Fruit fly (Drosophila melanogaster) whole organism, embryonic: Measurements from ENCODE around the gene ZnT63C.

Source experiments
- Antp ChIP-seq: fragments of 200-800 bp; sonication (Bioruptor generic); optimal IDR thresholded peaks from 3 replicates; lab custom pipeline; 2016; ENCODE audit warnings: missing biosample characterization, missing genetic modification characterization
- Atf6 ChIP-seq: fragments of 200-800 bp; sonication (Bioruptor generic); IDR thresholded peaks from 2 replicates; pipeline ENCODE4 v1.3.6; 2022; ENCODE audit warnings: missing biosample characterization, missing genetic modification characterization
- Awh ChIP-seq: fragments of 200-800 bp; sonication (Bioruptor generic); IDR thresholded peaks from 2 replicates; pipeline ENCODE4, ENCODE4 v1.3.6; 2022; ENCODE audit warnings: missing biosample characterization, missing genetic modification characterization
- CG10462 ChIP-seq: fragments of 200-800 bp; sonication (Bioruptor generic); optimal IDR thresholded peaks from 2 replicates; lab custom pipeline; 2016; ENCODE audit warnings: missing biosample characterization, missing genetic modification characterization
- CG12744 ChIP-seq: fragments of 200-800 bp; sonication (Bioruptor generic); optimal IDR thresholded peaks from 2 replicates; lab custom pipeline; 2016; ENCODE audit warnings: missing biosample characterization, missing genetic modification characterization
- CG14014 ChIP-seq: fragments of 200-800 bp; sonication (Bioruptor generic); IDR thresholded peaks from 2 replicates; pipeline ENCODE4 v1.3.6; 2022; ENCODE audit warnings: missing biosample characterization, missing genetic modification characterization
- CG15011 ChIP-seq: fragments of 200-800 bp; sonication (Bioruptor generic); optimal IDR thresholded peaks from 3 replicates; lab custom pipeline; 2018; ENCODE audit warnings: missing biosample characterization, mild to moderate bottlenecking, missing genetic modification characterization
- CG15479 ChIP-seq: fragments of 200-800 bp; sonication (Bioruptor generic); optimal IDR thresholded peaks from 3 replicates; lab custom pipeline; 2019; ENCODE audit warnings: missing biosample characterization, mild to moderate bottlenecking, missing genetic modification characterization, moderate library complexity
- CG1602 ChIP-seq: fragments of 200-800 bp; sonication (Bioruptor generic); optimal IDR thresholded peaks from 3 replicates; lab custom pipeline; 2016; ENCODE audit warnings: missing biosample characterization, missing genetic modification characterization
- CG17186 ChIP-seq: fragments of 200-800 bp; sonication (Bioruptor generic); optimal IDR thresholded peaks from 3 replicates; lab custom pipeline; 2017; ENCODE audit warnings: missing biosample characterization, missing genetic modification reagents, missing genetic modification characterization
- CG17385 ChIP-seq: fragments of 200-800 bp; sonication (Bioruptor generic); optimal IDR thresholded peaks from 3 replicates; lab custom pipeline; 2018; ENCODE audit warnings: missing biosample characterization, mild to moderate bottlenecking, missing genetic modification characterization
- CG17568 ChIP-seq: fragments of 200-800 bp; sonication (Bioruptor generic); optimal IDR thresholded peaks from 2 replicates; lab custom pipeline; 2018; ENCODE audit warnings: missing biosample characterization, mild to moderate bottlenecking, missing genetic modification characterization, moderate library complexity
- CG2678 ChIP-seq: fragments of 200-800 bp; sonication (Bioruptor generic); optimal IDR thresholded peaks from 3 replicates; lab custom pipeline; 2019; ENCODE audit warnings: missing biosample characterization, mild to moderate bottlenecking, missing genetic modification characterization, moderate library complexity
- CG30431 ChIP-seq: fragments of 200-800 bp; sonication (Bioruptor generic); optimal IDR thresholded peaks from 2 replicates; lab custom pipeline; 2017; ENCODE audit warnings: missing biosample characterization, missing genetic modification characterization
- CG32767 ChIP-seq: fragments of 200-800 bp; sonication (Bioruptor generic); IDR thresholded peaks from 2 replicates; pipeline ENCODE4 v1.3.6; 2022; ENCODE audit warnings: missing biosample characterization, missing genetic modification characterization
- CG34224 ChIP-seq: fragments of 200-800 bp; sonication (Bioruptor generic); IDR thresholded peaks from 3 replicates; pipeline ENCODE4 v1.3.6; 2022; ENCODE audit warnings: missing biosample characterization, missing genetic modification characterization; ENCODE audit not compliant: partially characterized antibody
- CG3847 ChIP-seq: fragments of 200-800 bp; sonication (Bioruptor generic); IDR thresholded peaks from 2 replicates; pipeline ENCODE4 v1.3.6; 2022; ENCODE audit warnings: missing biosample characterization, missing genetic modification characterization
- CG7372 ChIP-seq: fragments of 200-800 bp; sonication (Bioruptor generic); IDR thresholded peaks from 2 replicates; pipeline ENCODE4 v1.3.6; 2022; ENCODE audit warnings: missing biosample characterization, missing genetic modification characterization
- CG9932 ChIP-seq: fragments of 200-800 bp; sonication (Bioruptor generic); IDR thresholded peaks from 2 replicates; pipeline ENCODE4 v1.3.6; 2022; ENCODE audit warnings: missing biosample characterization, missing genetic modification characterization
- D ChIP-seq, 2 experiments: fragments of 200-800 bp in 1 of 2; fragments of >200 bp in 1 of 2; sonication (Bioruptor generic) in 1 of 2; optimal IDR thresholded peaks; 2 replicates in 1 of 2; 3 replicates in 1 of 2; lab custom pipeline; 2017; ENCODE audit warnings: mild to moderate bottlenecking in 1 of 2, missing biosample characterization in 1 of 2, missing genetic modification characterization in 1 of 2, missing genetic modification reagents in 1 of 2
- E2f2 ChIP-seq: fragments of 200-800 bp; sonication (Bioruptor generic); IDR thresholded peaks from 2 replicates; pipeline ENCODE4 v1.3.6; 2022; ENCODE audit warnings: missing biosample characterization, missing genetic modification characterization
- H2.0 ChIP-seq: fragments of 200-800 bp; sonication (Bioruptor generic); IDR thresholded peaks from 2 replicates; pipeline ENCODE4 v1.3.6; 2022; ENCODE audit warnings: missing biosample characterization, missing genetic modification characterization
- Ravus ChIP-seq: fragments of 200-800 bp; sonication (Bioruptor generic); IDR thresholded peaks from 2 replicates; pipeline ENCODE4 v1.3.6; 2022; ENCODE audit warnings: missing biosample characterization, missing genetic modification characterization
- Side ChIP-seq: fragments of 200-800 bp; sonication (Bioruptor generic); optimal IDR thresholded peaks from 2 replicates; lab custom pipeline; 2016; ENCODE audit warnings: missing biosample characterization, missing genetic modification characterization
- Sox100B ChIP-seq: fragments of 200-800 bp; sonication (Bioruptor generic); optimal IDR thresholded peaks from 3 replicates; lab custom pipeline; 2018; ENCODE audit warnings: missing biosample characterization, mild to moderate bottlenecking, missing genetic modification characterization
- YL-1 ChIP-seq: fragments of 200-800 bp; sonication (Bioruptor generic); optimal IDR thresholded peaks from 3 replicates; lab custom pipeline; 2017; ENCODE audit warnings: missing biosample characterization, mild to moderate bottlenecking, missing genetic modification characterization
- ab ChIP-seq: fragments of 200-800 bp; sonication (Bioruptor generic); optimal IDR thresholded peaks from 2 replicates; lab custom pipeline; 2016; ENCODE audit warnings: missing biosample characterization, missing genetic modification characterization
- amos ChIP-seq: fragments of 200-800 bp; sonication (Bioruptor generic); IDR thresholded peaks from 2 replicates; pipeline ENCODE4 v1.3.6; 2022; ENCODE audit warnings: missing biosample characterization, missing genetic modification characterization; ENCODE audit not compliant: partially characterized antibody
- ap ChIP-seq: fragments of 200-800 bp; sonication (Bioruptor generic); IDR thresholded peaks from 2 replicates; pipeline ENCODE4 v1.3.6; 2022; ENCODE audit warnings: missing biosample characterization, missing genetic modification characterization
- ase ChIP-seq: fragments of 200-800 bp; sonication (Bioruptor generic); IDR thresholded peaks from 3 replicates; pipeline ENCODE4 v1.3.6; 2022; ENCODE audit warnings: missing biosample characterization, missing genetic modification characterization
- bcd ChIP-seq: fragments of 200-800 bp; sonication (Bioruptor generic); optimal IDR thresholded peaks from 2 replicates; lab custom pipeline; 2017; ENCODE audit warnings: missing biosample characterization, mild to moderate bottlenecking, missing genetic modification characterization
- chif ChIP-seq, 2 experiments: fragments of 200-800 bp; sonication (Bioruptor generic); optimal IDR thresholded peaks; 3 replicates each; lab custom pipeline; 2016; ENCODE audit warnings: missing biosample characterization in 2 of 2, missing genetic modification characterization in 2 of 2
- crc ChIP-seq: fragments of 200-800 bp; sonication (Bioruptor generic); optimal IDR thresholded peaks from 2 replicates; lab custom pipeline; 2016; ENCODE audit warnings: missing biosample characterization, missing genetic modification characterization
- dati ChIP-seq: fragments of 200-800 bp; sonication (Bioruptor generic); IDR thresholded peaks from 2 replicates; pipeline ENCODE4 v1.3.6; 2022; ENCODE audit warnings: missing biosample characterization, missing genetic modification characterization
- disco-r ChIP-seq: fragments of 200-800 bp; sonication (Bioruptor generic); optimal IDR thresholded peaks from 2 replicates; lab custom pipeline; 2016; ENCODE audit warnings: missing biosample characterization, missing genetic modification characterization
- hkb ChIP-seq, 2 experiments: fragments of 200-800 bp in 1 of 2; fragments of >200 bp in 1 of 2; sonication (Bioruptor generic) in 1 of 2; IDR thresholded peaks in 1 of 2; optimal IDR thresholded peaks in 1 of 2; 2 replicates each; pipeline versions ENCODE4 v1.3.6 to Lab custom; 2017 to 2022; ENCODE audit warnings: missing biosample characterization in 1 of 2, missing genetic modification characterization in 1 of 2
- kah ChIP-seq: fragments of 200-800 bp; sonication (Bioruptor generic); optimal IDR thresholded peaks from 2 replicates; lab custom pipeline; 2018; ENCODE audit warnings: missing biosample characterization, mild to moderate bottlenecking, missing genetic modification characterization
- kay ChIP-seq: fragments of 200-800 bp; sonication (Bioruptor generic); optimal IDR thresholded peaks from 2 replicates; lab custom pipeline; 2016; ENCODE audit warnings: missing biosample characterization, missing genetic modification characterization
- lov ChIP-seq, 2 experiments: fragments of 200-800 bp in 1 of 2; fragments of >200 bp in 1 of 2; sonication (Bioruptor generic) in 1 of 2; IDR thresholded peaks in 1 of 2; optimal IDR thresholded peaks in 1 of 2; 2 replicates in 1 of 2; 3 replicates in 1 of 2; pipeline versions ENCODE4 v1.3.6 to Lab custom; 2017 to 2022; ENCODE audit warnings: missing biosample characterization in 1 of 2, missing genetic modification characterization in 1 of 2
- oc ChIP-seq: fragments of 200-800 bp; sonication (Bioruptor generic); optimal IDR thresholded peaks from 2 replicates; lab custom pipeline; 2018; ENCODE audit warnings: missing biosample characterization, mild to moderate bottlenecking, missing genetic modification characterization, moderate library complexity
- org-1 ChIP-seq: fragments of 200-800 bp; sonication (Bioruptor generic); optimal IDR thresholded peaks from 2 replicates; lab custom pipeline; 2017; ENCODE audit warnings: missing biosample characterization, missing genetic modification characterization
- pan ChIP-seq, 4 experiments: fragments of >200 bp in 3 of 4; fragments of 200-800 bp in 1 of 4; sonication (Bioruptor generic) in 1 of 4; optimal IDR thresholded peaks in 3 of 4; IDR thresholded peaks in 1 of 4; 2 replicates each; pipeline versions ENCODE4 v1.3.6 to Lab custom; 2017 to 2022; ENCODE audit warnings: missing biosample characterization in 2 of 4, missing genetic modification characterization in 2 of 4, mixed read lengths in 1 of 4
- scrt ChIP-seq: fragments of 200-800 bp; sonication (Bioruptor generic); optimal IDR thresholded peaks from 2 replicates; lab custom pipeline; 2018; ENCODE audit warnings: missing biosample characterization, mild to moderate bottlenecking, missing genetic modification characterization, moderate library complexity
- shn ChIP-seq: fragments of 200-800 bp; sonication (Bioruptor generic); optimal IDR thresholded peaks from 3 replicates; lab custom pipeline; 2016; ENCODE audit warnings: missing biosample characterization, missing genetic modification characterization
- slp2 ChIP-seq: fragments of 200-800 bp; sonication (Bioruptor generic); optimal IDR thresholded peaks from 2 replicates; lab custom pipeline; 2016; ENCODE audit warnings: missing biosample characterization, missing genetic modification characterization
- tap ChIP-seq: fragments of 200-800 bp; optimal IDR thresholded peaks from 3 replicates; lab custom pipeline; 2019; ENCODE audit warnings: missing biosample characterization, mild to moderate bottlenecking, missing genetic modification characterization, moderate library complexity
- trem ChIP-seq: fragments of 200-800 bp; optimal IDR thresholded peaks from 3 replicates; lab custom pipeline; 2019; ENCODE audit warnings: missing biosample characterization, mild to moderate bottlenecking, missing genetic modification characterization, moderate library complexity
- ttk ChIP-seq: fragments of 200-800 bp; sonication (Bioruptor generic); IDR thresholded peaks from 2 replicates; pipeline ENCODE4 v2.1.2; 2022; ENCODE audit warnings: missing biosample characterization, missing genetic modification characterization
- vfl ChIP-seq: fragments of 200-800 bp; sonication (Bioruptor generic); optimal IDR thresholded peaks from 2 replicates; lab custom pipeline; 2016; ENCODE audit warnings: missing biosample characterization, missing genetic modification characterization

Gene ZnT63C

DNA sequence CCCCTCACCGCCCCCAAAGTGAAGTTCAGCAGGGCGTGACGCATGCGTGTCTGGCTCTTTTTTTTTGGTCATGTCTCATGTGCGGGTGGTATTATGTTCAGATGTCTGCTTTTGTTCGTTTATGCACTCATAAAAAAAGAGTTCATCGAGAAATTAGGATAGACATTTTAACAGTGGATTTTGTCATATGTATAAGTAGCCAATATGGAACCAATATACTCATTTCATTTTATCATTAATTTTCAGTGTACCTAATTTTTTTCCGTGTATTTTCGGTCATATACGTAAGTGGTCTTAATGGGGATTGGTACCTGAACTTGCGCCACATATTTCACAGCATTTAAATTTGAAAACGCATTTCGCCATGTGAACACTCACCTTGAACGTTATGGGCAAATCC is 3.2 kb upstream of the ZnT63C start (continued):
- TF ChIP-seq Awh (GFP tag; lab: Robert Waterston, UW): peak; percentile 76
- no peak for TF ChIP-seq D (optimal IDR thresholded peaks at IDR 0.05; lab: Kevin White, UChicago)
- peak; percentile 53 for TF ChIP-seq D (GFP tag; optimal IDR thresholded peaks at IDR 0.05; lab: Kevin White, UChicago)
- peak; percentile 50 for TF ChIP-seq CG3847
- TF ChIP-seq CG17385 (GFP tag; lab: Kevin White, UChicago): peak; percentile 54
- peak; percentile 57; the same call in 1 of the 2 replicates for TF ChIP-seq Atf6 (GFP tag; lab: Robert Waterston, UW)
- peak; percentile 28; the same call in 1 of the 2 replicates for TF ChIP-seq dati (GFP tag; lab: Robert Waterston, UW)
- no peak for TF ChIP-seq CG15479
- TF ChIP-seq CG30431 (GFP tag; lab: Kevin White, UChicago): peak; percentile 16
- TF ChIP-seq E2f2 (GFP tag; lab: Robert Waterston, UW): peak; percentile 43; the same call in 1 of the 2 replicates
- TF ChIP-seq CG15011: no peak
- no peak for TF ChIP-seq pan (optimal IDR thresholded peaks at IDR 0.05; lab: Kevin White, UChicago)
- peak in 1 of 2 experiments; percentile 83 for TF ChIP-seq pan (GFP tag; optimal IDR thresholded peaks at IDR 0.05 in 1 of 2, IDR thresholded peaks at IDR 0.05 in 1 of 2)
- TF ChIP-seq ab (GFP tag; lab: Kevin White, UChicago): no peak
- TF ChIP-seq CG34224 (GFP tag; lab: Robert Waterston, UW): no peak
- peak; percentile 2 for TF ChIP-seq disco-r
- TF ChIP-seq scrt: peak; percentile 23
- peak; percentile 9; the same call in 1 of the 2 replicates for TF ChIP-seq Ravus (GFP tag; lab: Robert Waterston, UW)
- no peak for TF ChIP-seq amos
- TF ChIP-seq lov (optimal IDR thresholded peaks at IDR 0.05; lab: Kevin White, UChicago): no peak
- TF ChIP-seq lov (GFP tag; IDR thresholded peaks at IDR 0.05; lab: Robert Waterston, UW): peak; percentile 73; the same call in 1 of the 3 replicates
- peak; percentile 7 for TF ChIP-seq shn
- TF ChIP-seq CG1602 (GFP tag; lab: Kevin White, UChicago): peak; percentile 29
- TF ChIP-seq CG7372 (GFP tag; lab: Robert Waterston, UW): 0 out of 2 replicates have a peak, but pooled peaks have one; percentile 30
- no peak for TF ChIP-seq CG12744 (GFP tag; lab: Kevin White, UChicago)
- no peak for TF ChIP-seq CG17568 (GFP tag; lab: Kevin White, UChicago)
- peak; percentile 71 for TF ChIP-seq H2.0 (GFP tag; lab: Robert Waterston, UW)
- peak; percentile 77 for TF ChIP-seq CG2678 (tag; lab: Kevin White, UChicago)
- peak; percentile 12 for TF ChIP-seq crc (GFP tag; lab: Kevin White, UChicago)
- no peak for TF ChIP-seq hkb (optimal IDR thresholded peaks at IDR 0.05; lab: Kevin White, UChicago)
- peak; percentile 89 for TF ChIP-seq hkb (GFP tag; IDR thresholded peaks at IDR 0.05; lab: Robert Waterston, UW)
- peak; percentile 63 for TF ChIP-seq kay (GFP tag; lab: Kevin White, UChicago)
- TF ChIP-seq Antp (GFP tag; lab: Kevin White, UChicago): peak; percentile 22
- peak; percentile 25 for TF ChIP-seq kah (GFP tag; lab: Kevin White, UChicago)
- peak; percentile 55; the same call in 1 of the 2 replicates for TF ChIP-seq CG32767 (GFP tag; lab: Robert Waterston, UW)
- no peak for TF ChIP-seq CG10462
- no peak for TF ChIP-seq YL-1 (GFP tag; lab: Kevin White, UChicago)
- peak; percentile 66 for TF ChIP-seq slp2 (GFP tag; lab: Kevin White, UChicago)
- peak; percentile 62 for TF ChIP-seq oc (tag; lab: Kevin White, UChicago)
- peak; percentile 25 for TF ChIP-seq org-1 (GFP tag; lab: Kevin White, UChicago)
- no peak for TF ChIP-seq Side (GFP tag; lab: Kevin White, UChicago)
- peak; percentile 72; the same call in 1 of the 2 replicates for TF ChIP-seq CG14014
- peak; percentile 37 to 40 for TF ChIP-seq chif (GFP tag; optimal IDR thresholded peaks at IDR 0.05; lab: Kevin White, UChicago)
- peak; percentile 50 for TF ChIP-seq tap (tag; lab: Kevin White, UChicago)
- no peak; the same call in 1 of the 2 replicates for TF ChIP-seq CG9932
- TF ChIP-seq CG17186 (GFP tag; lab: Kevin White, UChicago): no peak
- TF ChIP-seq ttk (GFP tag; lab: Robert Waterston, UW): peak; percentile 73
- TF ChIP-seq ase: peak; percentile 46; the same call in 1 of the 3 replicates
- peak; percentile 19 for TF ChIP-seq trem (tag; lab: Kevin White, UChicago)
- TF ChIP-seq Sox100B (GFP tag; lab: Kevin White, UChicago): peak; percentile 61
- peak; percentile 61 for TF ChIP-seq ap (GFP tag; lab: Robert Waterston, UW)
- peak; percentile 49 for TF ChIP-seq bcd (GFP tag; lab: Kevin White, UChicago)
- no peak for TF ChIP-seq vfl (GFP tag; lab: Kevin White, UChicago)
